Worm (Caenorhabditis elegans) whole organism, L4/young adult: Measurements from ENCODE around the gene elo-2.

ENCODE experiments used
- W03F9.2 ChIP-seq: fragments of 150-350 bp; optimal IDR thresholded peaks from 2 replicates; lab custom pipeline; 2014; ENCODE audit warnings: missing biosample characterization, missing genetic modification characterization
- dao-5 ChIP-seq: sonication (generic microtip); optimal IDR thresholded peaks from 2 replicates; lab custom pipeline; 2016; ENCODE audit warnings: missing genotype, missing genetic modification characterization, moderate library complexity, missing compliant biosample characterization
- him-1 ChIP-seq: sonication (generic microtip); optimal IDR thresholded peaks from 2 replicates; lab custom pipeline; 2016; ENCODE audit warnings: missing genotype, missing genetic modification reagents, missing genetic modification characterization, missing compliant biosample characterization

Gene elo-2

DNA sequence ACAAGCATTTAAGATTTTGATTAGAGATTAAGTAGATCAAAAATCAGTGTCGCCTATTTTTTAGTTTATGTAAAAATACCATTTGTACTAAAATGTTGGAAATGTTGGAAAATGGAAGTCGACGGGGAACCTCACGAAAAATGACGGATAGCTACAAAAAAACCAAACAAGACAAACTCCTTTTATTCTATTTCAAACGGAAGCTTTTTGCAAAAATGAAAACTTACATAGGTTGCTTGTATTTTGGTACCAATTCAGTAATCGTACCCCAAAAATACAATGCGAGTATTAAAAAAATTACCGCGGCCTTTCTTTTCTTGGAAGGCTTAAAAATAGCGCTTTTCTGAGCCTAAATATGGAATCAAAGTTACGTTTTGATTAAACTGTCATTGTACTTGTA, 13.2 kb downstream of the elo-2 start:
- TF ChIP-seq him-1 (no peak), dao-5 (no peak), W03F9.2 (tag; lab: Kevin White, UChicago) (no peak)

DNA sequence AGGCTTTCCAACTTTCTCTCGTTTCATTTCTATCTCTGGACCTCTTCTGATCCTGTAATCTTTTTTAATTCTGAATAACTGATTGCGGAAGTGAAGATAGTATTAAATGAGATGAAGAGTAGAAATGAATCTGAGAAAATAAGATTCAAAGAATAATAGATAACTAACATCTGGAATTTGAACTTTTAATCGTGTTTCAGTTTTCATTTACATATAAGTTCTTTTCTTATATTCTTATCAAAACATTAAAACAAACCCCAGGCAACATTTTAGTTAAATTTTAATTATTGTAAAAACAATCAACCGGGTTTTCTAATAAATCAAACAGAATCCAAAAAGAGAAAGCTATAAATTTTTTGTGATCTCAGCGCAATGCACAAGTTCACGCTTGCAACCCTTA, 14.0 kb downstream of the elo-2 start:
- TF ChIP-seq dao-5, result no peak
- no peak for TF ChIP-seq him-1
- TF ChIP-seq W03F9.2 (tag; lab: Kevin White, UChicago), result no peak

DNA sequence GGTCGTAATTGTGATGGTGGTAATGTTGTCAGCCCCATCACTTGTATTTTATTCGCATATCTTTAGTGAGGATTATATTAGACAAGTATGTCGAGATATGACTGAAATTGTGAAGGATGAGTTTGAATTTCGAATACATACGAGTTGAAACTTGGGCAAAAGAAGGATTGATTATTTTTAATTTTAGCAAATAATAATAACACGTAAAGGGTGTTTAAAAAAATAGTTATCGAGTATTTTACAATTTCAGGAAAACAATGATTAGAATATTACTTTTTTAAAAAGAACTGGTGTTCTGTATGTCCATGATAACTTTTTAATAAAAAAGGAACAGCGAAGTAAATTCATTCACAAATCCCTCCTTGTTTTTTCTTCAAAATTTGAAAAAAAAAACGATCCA, 16.8 kb downstream of the elo-2 start, which contains the start of gene F11E6.8:
Gene F11E6.8 (minus strand): TSS at position 101 of the 400 bp plus-strand sequence.
- TF ChIP-seq dao-5 (no peak), W03F9.2 (tag; lab: Kevin White, UChicago) (no peak), him-1 (no peak)

DNA sequence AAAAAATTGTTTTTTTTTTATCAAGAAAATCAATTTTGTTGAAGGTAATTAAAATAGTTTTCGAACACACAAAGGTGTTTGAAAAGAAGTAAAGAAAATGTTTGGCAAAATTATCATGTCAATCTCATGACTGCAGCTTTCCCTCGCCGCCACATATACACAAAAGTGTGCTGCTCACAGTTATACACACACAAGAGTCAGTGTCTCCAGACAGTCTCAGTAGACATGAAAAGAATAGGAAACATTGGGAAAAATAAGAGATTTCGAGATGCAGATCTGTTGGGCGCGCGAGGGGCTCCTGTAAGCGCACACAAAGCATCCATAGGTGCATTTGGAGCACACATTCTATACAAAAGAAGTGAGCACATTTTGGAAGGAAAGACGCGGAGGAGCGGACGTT, 18.9 kb downstream of the elo-2 start:
- TF ChIP-seq dao-5, result no peak
- no peak for TF ChIP-seq W03F9.2 (tag; lab: Kevin White, UChicago)
- no peak for TF ChIP-seq him-1

DNA sequence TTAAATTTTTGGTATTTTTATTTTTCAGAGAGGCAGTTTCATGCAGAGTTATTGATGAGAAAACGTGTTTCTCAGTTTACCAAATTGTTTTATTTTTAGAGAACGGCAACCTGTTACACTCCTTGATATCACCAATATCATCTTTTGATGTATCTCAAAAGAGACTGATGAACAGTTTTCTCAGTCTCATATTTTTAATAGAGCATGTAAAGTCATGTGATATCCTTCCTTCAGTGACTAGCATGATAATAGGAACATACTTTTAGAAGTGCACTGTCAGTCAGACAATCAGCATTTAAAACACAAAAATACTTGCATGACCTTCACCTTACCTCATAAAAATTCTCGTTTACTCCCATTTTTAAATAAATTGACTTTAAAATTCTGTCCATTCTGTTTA, 24.7 kb downstream of the elo-2 start, which contains the start of gene F11E6.11:
Gene F11E6.11 (plus strand): TSS at position 325 of the 400 bp plus-strand sequence.
- TF ChIP-seq dao-5, result no peak

DNA sequence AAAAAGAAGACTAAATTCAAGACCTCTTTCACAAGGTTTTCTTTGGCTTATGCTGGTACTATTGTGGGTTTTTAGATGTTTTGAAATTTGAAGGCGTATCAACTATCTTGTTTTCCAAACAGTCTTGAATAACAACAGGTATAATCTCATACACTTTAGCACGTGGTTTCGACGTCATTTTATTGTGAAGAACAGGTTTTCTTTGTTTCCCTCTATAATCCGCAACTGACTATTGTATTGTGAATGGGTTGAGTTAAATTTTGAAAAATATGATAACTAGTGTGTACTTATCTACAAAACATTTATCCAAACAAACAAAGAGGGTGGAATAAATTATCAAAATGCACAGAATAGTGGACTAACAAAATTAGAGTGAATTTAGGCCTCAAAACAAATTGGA, 25.9 kb downstream of the elo-2 start:
- TF ChIP-seq dao-5 (no peak), him-1 (no peak), W03F9.2 (tag; lab: Kevin White, UChicago) (no peak)

DNA sequence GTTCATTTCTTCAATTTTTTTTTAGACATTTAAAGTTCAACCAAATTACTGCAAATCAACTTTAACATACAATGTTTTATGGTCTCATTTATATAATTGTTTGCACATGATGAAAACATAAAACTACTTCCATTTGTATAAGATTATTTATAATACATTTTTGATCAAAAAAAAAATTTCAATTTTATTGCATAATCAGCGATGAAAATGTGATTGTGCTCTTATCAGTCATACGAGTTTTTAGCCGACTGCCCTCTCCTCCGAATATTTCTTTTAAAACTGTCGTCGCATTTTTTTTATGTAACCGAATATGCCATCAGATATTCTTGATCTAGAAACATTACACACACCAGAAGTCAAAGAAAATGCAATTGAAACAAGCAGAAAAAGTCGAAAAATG, 26.8 kb downstream of the elo-2 start, which contains the start of gene F08A7.1:
Gene F08A7.1 (plus strand): TSS at position 191 of the 400 bp plus-strand sequence.
- TF ChIP-seq him-1 (no peak), dao-5 (no peak), W03F9.2 (tag; lab: Kevin White, UChicago) (no peak)

DNA sequence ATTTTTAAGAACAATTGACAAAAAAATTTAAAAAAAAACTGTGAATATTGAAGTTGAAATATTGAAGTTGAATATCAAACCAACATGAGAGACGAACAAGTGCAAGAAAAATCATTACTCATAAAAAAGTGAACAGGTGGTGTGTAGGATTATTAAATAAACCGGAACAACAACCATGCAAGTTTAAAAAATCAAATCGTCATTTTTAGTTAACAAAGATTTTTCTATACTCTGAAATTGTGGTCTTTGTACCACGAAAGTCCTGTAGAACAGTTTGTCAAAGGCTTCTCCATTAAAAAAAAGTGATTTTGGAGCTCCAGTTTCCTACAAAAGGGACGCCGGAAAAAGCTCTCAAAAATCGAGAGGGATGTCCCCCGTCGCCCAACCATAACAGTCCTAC, 27.2 kb downstream of the elo-2 start, which contains the start of gene C06A12.19:
Gene C06A12.19 (minus strand): TSS at position 101 of the 400 bp plus-strand sequence.
- TF ChIP-seq W03F9.2 (tag; lab: Kevin White, UChicago) (no peak), him-1 (no peak)

DNA sequence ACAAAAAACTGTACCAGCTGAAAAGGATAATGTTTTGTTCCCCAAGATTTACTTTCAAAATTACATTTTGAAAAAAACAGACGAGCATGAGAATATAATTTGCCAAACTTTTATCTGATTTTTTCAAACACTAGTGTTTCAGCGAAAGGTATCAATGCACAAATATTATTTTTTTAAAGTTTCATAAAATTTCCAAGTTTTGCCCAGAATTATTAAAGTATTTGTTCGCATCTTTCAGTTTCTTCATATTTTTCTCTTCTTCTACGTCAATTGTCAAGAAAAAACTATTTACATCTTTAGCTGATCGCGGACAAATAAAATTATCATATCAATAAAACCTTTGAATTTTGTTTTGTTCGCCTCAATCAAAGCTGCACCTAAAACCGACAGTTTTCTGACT, 30.2 kb downstream of the elo-2 start, which contains the start of gene C06A12.8:
Gene C06A12.8 (plus strand): TSS at position 301 of the 400 bp plus-strand sequence.
- TF ChIP-seq him-1 (no peak), dao-5 (no peak), W03F9.2 (tag; lab: Kevin White, UChicago) (no peak)

DNA sequence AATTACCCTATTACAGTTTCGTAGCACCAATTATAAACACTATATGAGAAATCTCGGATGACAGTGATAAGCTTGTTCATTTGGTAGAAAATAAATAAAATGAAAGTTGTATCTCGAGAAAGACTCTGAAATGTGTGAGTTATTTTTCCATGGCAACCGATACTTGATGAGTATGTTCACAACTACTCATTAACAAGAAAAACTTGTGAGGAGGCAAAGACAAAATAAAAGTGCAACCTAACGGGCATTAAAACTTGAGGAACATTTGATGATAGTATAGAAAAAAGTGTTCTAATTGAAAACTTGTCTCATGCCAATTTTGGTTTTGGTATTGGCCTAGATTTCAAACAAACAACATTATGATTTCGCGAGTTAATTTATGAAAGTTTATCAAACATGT, 30.7 kb downstream of the elo-2 start, which contains the start of gene gcy-27:
Gene gcy-27 (minus strand): TSS at position 101 of the 400 bp plus-strand sequence.
- TF ChIP-seq him-1 (no peak), W03F9.2 (tag; lab: Kevin White, UChicago) (no peak), dao-5 (no peak)

DNA sequence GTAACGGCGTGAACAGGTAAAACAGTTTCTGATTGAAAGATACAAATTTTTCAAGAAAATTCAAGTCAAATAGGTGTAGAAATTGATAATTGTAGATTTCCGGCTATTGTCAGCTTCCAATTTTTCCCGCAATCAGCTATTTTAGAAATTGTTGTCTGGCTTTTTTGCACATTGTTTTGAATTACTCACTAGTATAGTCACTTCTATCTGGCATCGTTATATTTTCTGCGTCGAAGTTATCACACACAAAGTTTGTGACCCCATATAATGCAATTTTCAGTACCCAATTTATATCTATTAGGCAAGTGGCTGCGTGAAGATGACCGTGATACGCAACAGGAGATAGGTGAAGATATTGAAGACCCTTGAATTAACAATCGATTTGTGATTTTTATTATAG, 32.0 kb downstream of the elo-2 start:
- no peak for TF ChIP-seq W03F9.2 (tag; lab: Kevin White, UChicago)
- no peak for TF ChIP-seq dao-5
- TF ChIP-seq him-1, result no peak

DNA sequence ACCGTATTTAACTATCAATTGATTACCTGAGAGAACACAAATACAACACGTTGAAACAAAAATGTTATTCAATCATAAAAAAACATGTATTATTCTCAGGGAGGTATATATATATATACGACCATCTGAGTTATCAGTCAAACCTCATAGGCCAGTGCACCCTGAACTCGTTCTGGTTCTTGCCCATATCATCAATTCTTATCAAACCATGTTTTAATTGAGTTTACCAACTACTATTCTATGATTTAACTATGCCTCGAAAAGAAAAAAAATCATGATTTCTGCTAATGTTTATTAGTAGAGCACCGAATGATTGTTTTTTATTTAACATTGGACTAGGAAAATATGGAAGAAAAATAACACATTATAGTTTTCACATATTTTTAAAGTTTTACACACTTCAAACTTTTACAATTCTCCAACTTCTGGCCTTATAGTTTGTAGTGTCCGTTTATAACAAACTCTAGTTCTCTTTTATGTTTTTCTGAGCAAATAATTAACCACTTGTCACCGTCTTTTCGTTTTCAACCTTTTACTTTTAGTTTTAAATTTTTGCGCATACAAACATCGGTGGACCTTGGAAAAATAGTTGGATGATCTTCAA, 34.9 kb downstream of the elo-2 start:
- TF ChIP-seq dao-5 (no peak), him-1 (no peak), W03F9.2 (tag; lab: Kevin White, UChicago) (no peak)

DNA sequence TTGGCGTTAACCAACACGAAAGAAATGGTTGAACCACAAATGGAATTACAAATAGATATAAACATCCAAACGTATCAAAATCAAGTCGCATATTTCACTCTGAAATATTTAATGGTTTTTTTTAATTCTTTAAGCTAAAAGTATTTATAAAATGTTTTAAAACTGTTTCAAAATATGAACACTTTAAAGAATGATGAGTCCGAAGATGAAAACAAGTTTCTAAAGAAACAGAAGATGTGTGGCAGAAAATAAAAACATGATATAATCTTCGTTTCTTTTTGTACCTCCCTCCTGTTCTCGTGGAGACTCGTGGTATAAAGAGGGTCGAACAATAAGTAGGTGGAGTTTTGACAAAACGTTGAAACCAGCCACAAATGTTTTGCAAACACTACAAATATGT, 35.9 kb downstream of the elo-2 start, which contains the start of gene lact-6:
Gene lact-6 (minus strand): TSS at position 101 of the 400 bp plus-strand sequence.
- TF ChIP-seq W03F9.2 (tag; lab: Kevin White, UChicago), result no peak
- no peak for TF ChIP-seq dao-5
- no peak for TF ChIP-seq him-1

DNA sequence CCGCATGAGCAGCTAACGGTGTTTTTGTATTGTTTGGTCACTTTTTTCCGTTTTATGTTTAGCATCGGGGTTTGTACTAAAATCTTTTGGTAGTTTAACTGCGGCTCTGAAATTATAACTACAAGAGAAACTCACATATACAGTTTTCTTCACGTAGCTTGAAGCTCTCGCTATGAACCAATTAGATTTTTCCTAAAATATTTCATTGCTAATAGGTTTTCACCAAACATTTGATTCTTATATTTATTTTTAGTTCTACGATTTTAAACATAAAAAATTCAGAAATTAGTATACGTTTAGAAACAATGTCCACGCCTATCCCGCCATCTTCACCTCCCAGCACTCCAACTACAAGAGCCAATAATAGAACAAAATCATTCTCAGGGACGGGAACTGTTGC, 39.8 kb downstream of the elo-2 start, which contains the start of gene C06A12.3:
Gene C06A12.3 (plus strand): TSS at position 301 of the 400 bp plus-strand sequence.
- no peak for TF ChIP-seq dao-5
- TF ChIP-seq W03F9.2 (tag; lab: Kevin White, UChicago), result no peak
- no peak for TF ChIP-seq him-1

DNA sequence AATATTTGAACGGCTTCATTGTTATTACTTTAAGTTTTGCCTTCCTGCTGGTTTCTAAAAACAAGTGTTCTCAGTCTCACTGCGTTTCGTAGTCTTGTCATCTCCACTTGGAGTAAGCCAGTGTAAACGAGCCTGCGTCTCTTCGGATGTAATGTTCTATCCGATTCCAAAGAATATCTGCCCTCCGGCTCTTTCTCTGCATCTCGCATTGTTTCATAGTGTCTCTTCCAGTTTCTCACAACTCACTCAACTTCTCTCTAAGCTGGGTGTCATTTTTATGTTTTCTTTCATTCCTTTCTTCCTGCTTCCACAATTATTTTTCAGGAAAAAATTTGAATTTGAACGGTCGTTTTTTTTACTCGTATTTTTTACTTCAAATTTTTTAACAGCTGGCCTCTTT, 40.2 kb downstream of the elo-2 start:
- TF ChIP-seq dao-5, result no peak
- no peak for TF ChIP-seq W03F9.2 (tag; lab: Kevin White, UChicago)
- TF ChIP-seq him-1, result no peak

DNA sequence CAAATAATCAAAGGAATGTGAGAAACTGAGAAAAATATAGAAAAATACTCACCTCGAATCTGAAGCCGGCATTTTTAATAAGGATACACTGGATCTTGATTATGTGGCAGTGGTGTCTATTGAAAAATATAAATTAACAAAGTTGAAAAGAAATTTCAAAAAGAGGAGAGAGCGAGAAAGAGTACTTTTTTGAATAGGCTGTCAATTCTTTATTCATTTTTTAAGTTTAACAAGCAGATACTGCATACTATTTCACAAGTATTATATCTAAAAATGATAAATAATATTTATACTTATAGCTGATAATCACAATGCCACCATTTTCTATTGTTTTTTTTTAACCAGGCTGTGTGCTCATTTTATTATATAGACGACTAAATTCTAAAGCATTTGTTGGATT, 49.5 kb downstream of the elo-2 start, which contains the start of gene npr-26:
Gene npr-26 (minus strand): TSS at position 101 of the 400 bp plus-strand sequence.
- no peak for TF ChIP-seq dao-5
- no peak for TF ChIP-seq him-1
- no peak for TF ChIP-seq W03F9.2 (tag; lab: Kevin White, UChicago)
